Fruit fly (Drosophila melanogaster) S2 (cell line): ENCODE measurements around the gene CG8460.

Source experiments
- CG8478 ChIP-seq: fragments of >200 bp; optimal IDR thresholded peaks from 2 replicates; lab custom pipeline; 2018
- CTCF ChIP-seq, 2 experiments: fragments of >200 bp; optimal IDR thresholded peaks; 2 replicates each; lab custom pipeline; 2018

DNA sequence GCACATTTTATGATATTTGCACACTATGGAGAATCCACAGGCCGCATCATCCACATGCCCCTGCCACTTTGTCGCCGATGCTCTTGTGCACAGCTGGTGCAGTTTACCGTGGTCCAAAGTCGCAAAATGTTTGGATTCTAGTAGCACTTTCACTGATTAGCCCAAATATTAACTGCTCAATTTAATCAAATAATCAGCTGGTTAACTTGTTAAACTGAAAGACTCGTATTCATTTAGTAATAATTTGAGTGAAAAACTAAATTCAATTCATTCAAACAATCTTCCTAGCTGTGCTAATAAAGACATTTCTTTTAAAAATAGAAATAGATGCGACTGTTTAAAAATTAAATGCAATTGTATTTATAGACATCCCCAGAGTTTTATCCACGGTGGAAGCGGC lies 28.9 kb upstream of the CG8460 start:
- TF ChIP-seq CG8478 (lab: Kevin White, UChicago) (no peak), CTCF (optimal IDR thresholded peaks at IDR 0.05; lab: Kevin White, UChicago) (no peak)
